Worm (Caenorhabditis elegans): ENCODE measurements around the gene ZK1098.11.
A peak's percentile ranks its signal among the peaks of the same experiment; 100 is the strongest.

The ZK1098.11 gene

DNA sequence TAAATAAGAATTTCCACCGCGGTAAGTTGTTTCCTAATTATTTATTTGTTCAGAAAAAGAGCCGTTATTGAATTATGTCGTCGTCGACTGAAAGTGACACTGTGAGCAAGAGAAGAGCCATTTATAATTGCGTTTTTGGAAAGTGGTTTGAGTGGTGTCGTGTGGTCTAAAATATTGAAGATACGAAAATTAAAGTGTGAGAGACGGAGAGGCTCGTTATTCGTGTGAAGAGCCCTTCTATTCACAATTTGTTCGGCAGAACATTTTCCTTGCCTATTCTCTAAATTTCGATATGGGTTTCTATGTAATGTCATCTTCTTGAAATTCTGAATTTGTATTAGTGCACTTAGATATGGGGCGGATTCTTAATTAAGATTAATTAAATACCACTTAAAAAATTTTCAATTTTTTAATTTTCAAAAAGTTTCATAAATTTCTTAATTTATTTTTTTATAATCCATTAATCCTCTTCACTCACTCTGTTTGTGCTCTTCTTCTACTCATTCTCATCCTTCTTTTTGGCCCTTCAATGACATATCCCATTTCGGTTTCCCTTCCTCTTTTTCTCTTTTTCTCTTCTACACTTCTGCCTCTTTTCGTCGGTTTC lies 46.5 kb upstream of the ZK1098.11 start (continued):
- TF ChIP-seq nhr-77 (tag; optimal IDR thresholded peaks at IDR 0.05) = no peak
- TF ChIP-seq ceh-63 (GFP tag; optimal IDR thresholded peaks at IDR 0.05) = no peak
- no peak for TF ChIP-seq unc-130 (tag; optimal IDR thresholded peaks at IDR 0.05)
- peak; percentile 14 for TF ChIP-seq nhr-20 (tag; optimal IDR thresholded peaks at IDR 0.05)
- no peak for TF ChIP-seq nhr-12 (tag; optimal IDR thresholded peaks at IDR 0.05)
- no peak for TF ChIP-seq pag-3 (tag; optimal IDR thresholded peaks at IDR 0.05; ENCODE audit: borderline replicate concordance, insufficient read depth)
- TF ChIP-seq ceh-8 (GFP tag; optimal IDR thresholded peaks at IDR 0.05) = no peak
- TF ChIP-seq lin-13 (GFP tag; optimal IDR thresholded peaks at IDR 0.05) = peak; percentile 17
- TF ChIP-seq nhr-28 (tag; optimal IDR thresholded peaks at IDR 0.05) = no peak
- TF ChIP-seq C34B4.2 (tag; optimal IDR thresholded peaks at IDR 0.05) = no peak
- TF ChIP-seq hlh-4 (tag; optimal IDR thresholded peaks at IDR 0.05) = no peak
- TF ChIP-seq alr-1 (tag; optimal IDR thresholded peaks at IDR 0.05; ENCODE audit: borderline replicate concordance) = no peak
- no peak for TF ChIP-seq ceh-90 (tag; optimal IDR thresholded peaks at IDR 0.05)
- no peak for TF ChIP-seq irx-1 (tag; optimal IDR thresholded peaks at IDR 0.05)
- no peak for TF ChIP-seq nhr-19 (GFP tag; conservative IDR thresholded peaks at IDR 0.05)
- TF ChIP-seq dsc-1 (tag; optimal IDR thresholded peaks at IDR 0.05) = no peak
- TF ChIP-seq sptf-1 (tag; optimal IDR thresholded peaks at IDR 0.05) = no peak
- TF ChIP-seq rnt-1 (tag; optimal IDR thresholded peaks at IDR 0.05) = peak; percentile 7
- TF ChIP-seq vab-15 (tag; optimal IDR thresholded peaks at IDR 0.05) = no peak
- no peak for TF ChIP-seq lin-39 (tag; optimal IDR thresholded peaks at IDR 0.05)
- no peak for TF ChIP-seq hpl-2 (GFP tag; optimal IDR thresholded peaks at IDR 0.05)
- no peak for TF ChIP-seq unc-30 (tag; optimal IDR thresholded peaks at IDR 0.05)
- peak; percentile 36 for TF ChIP-seq fkh-10 (GFP tag; optimal IDR thresholded peaks at IDR 0.05)
- TF ChIP-seq C16A3.4 (tag; optimal IDR thresholded peaks at IDR 0.05) = no peak
- TF ChIP-seq aha-1 (tag; optimal IDR thresholded peaks at IDR 0.05) = no peak

ce11 chrIII:9511055-9511520 lies 45.3 kb upstream of the ZK1098.11 start, which contains the start of gene F55H2.5:
Gene F55H2.5, plus strand, starts transcription at chrIII:9511470.
- no peak for TF ChIP-seq lin-13 (GFP tag; optimal IDR thresholded peaks at IDR 0.05)

DNA sequence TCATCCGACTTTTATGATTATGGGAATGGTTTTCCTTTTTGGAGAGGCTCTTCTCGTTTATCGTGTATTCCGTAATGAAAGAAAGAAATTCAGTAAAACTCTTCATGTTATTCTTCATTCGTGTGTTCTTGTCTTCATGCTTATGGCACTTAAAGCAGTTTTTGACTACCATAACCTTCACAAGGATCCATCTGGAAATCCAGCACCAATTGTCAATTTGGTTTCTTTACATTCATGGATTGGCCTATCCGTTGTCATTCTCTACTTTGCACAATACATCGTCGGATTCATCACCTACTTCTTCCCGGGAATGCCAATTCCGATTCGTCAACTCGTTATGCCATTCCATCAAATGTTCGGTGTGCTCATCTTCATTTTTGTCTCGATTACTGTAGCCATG lies 44.7 kb upstream of the ZK1098.11 start:
- TF ChIP-seq snpc-4 (tag; optimal IDR thresholded peaks at IDR 0.05) (no peak), lin-14 (GFP tag; optimal IDR thresholded peaks at IDR 0.05) (no peak), nhr-77 (tag; optimal IDR thresholded peaks at IDR 0.05) (no peak), egl-27 (tag; optimal IDR thresholded peaks at IDR 0.05) (no peak), lin-39 (tag; optimal IDR thresholded peaks at IDR 0.05) (no peak), ceh-90 (tag; optimal IDR thresholded peaks at IDR 0.05) (no peak), skn-1 (tag; optimal IDR thresholded peaks at IDR 0.05) (no peak), efl-3 (GFP tag; optimal IDR thresholded peaks at IDR 0.05) (no peak), nhr-19 (GFP tag; conservative IDR thresholded peaks at IDR 0.05) (no peak), xbp-1 (tag; optimal IDR thresholded peaks at IDR 0.05) (no peak), ceh-63 (GFP tag; optimal IDR thresholded peaks at IDR 0.05) (no peak), ces-1 (GFP tag; optimal IDR thresholded peaks at IDR 0.05) (no peak), ets-5 (GFP tag; IDR thresholded peaks at IDR 0.05) (no peak), rnt-1 (tag; optimal IDR thresholded peaks at IDR 0.05) (no peak)

- TF ChIP-seq lin-39 (tag; optimal IDR thresholded peaks at IDR 0.05) = no peak
- TF ChIP-seq unc-98 (GFP tag; IDR thresholded peaks at IDR 0.05) = no peak
- TF ChIP-seq hlh-17 (GFP tag; optimal IDR thresholded peaks at IDR 0.05; ENCODE audit: borderline replicate concordance) = no peak
- no peak for TF ChIP-seq F16B12.6 (tag; optimal IDR thresholded peaks at IDR 0.05)
- TF ChIP-seq unc-30 (tag; optimal IDR thresholded peaks at IDR 0.05) = no peak
- TF ChIP-seq rnt-1 (tag; optimal IDR thresholded peaks at IDR 0.05) = no peak
- no peak for TF ChIP-seq ces-1 (GFP tag; optimal IDR thresholded peaks at IDR 0.05)
- no peak for TF ChIP-seq snpc-4 (tag; optimal IDR thresholded peaks at IDR 0.05)
- no peak for TF ChIP-seq dsc-1 (tag; optimal IDR thresholded peaks at IDR 0.05)
- no peak for TF ChIP-seq ama-1 (optimal IDR thresholded peaks at IDR 0.05)
- no peak for TF ChIP-seq aly-2 (tag; optimal IDR thresholded peaks at IDR 0.05)
Measured at ce11 chrIII:9513006-9513405, 43.4 kb upstream of the ZK1098.11 start.

Data from whole organism, L1 larva.